Fruit fly (Drosophila melanogaster) S2 (cell line): ENCODE results near the gene brk.

Experiments
- CG8478 ChIP-seq: fragments of >200 bp; optimal IDR thresholded peaks from 2 replicates; lab custom pipeline; 2018
- CTCF ChIP-seq, 2 experiments: fragments of >200 bp; optimal IDR thresholded peaks; 2 replicates each; lab custom pipeline; 2018

DNA sequence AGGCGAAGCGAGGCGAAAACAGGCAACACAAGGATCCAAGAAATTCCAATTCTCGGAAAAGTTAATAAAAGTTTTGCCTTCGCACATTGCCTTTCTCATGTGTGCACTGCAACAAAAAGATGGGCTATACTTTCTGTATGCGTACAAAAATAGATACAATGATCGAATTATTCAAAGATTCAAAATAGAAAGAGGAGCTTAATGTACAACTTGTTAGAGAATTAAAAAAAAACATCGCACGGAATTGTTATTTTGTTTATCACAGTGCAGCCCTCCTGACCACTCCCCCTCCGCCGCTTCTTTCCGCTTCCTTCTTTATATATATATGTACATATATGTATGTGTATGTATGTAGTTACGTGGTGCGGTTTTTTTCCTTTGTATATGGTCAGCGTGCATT is 5.4 kb upstream of the brk start:
- no peak for TF ChIP-seq CG8478 (lab: Kevin White, UChicago)
- no peak for TF ChIP-seq CTCF (optimal IDR thresholded peaks at IDR 0.05; lab: Kevin White, UChicago)
